Fruit fly (Drosophila melanogaster) S2 (cell line): ENCODE results near the gene CG7573.

Experiments
- CG8478 ChIP-seq: fragments of >200 bp; optimal IDR thresholded peaks from 2 replicates; lab custom pipeline; 2018
- CTCF ChIP-seq, 2 experiments: fragments of >200 bp; optimal IDR thresholded peaks; 2 replicates each; lab custom pipeline; 2018

- TF ChIP-seq CG8478 (lab: Kevin White, UChicago) (no peak), CTCF (optimal IDR thresholded peaks at IDR 0.05; lab: Kevin White, UChicago) (no peak)
Observed at dm6 chr3L:11286603-11287011, 24.9 kb upstream of the CG7573 start.
